Fruit fly (Drosophila melanogaster): ENCODE data around the gene CG12105.
A peak's percentile ranks its signal among the peaks of the same experiment; 100 is the strongest.

Gene CG12105

dm6 chr3L:1609611-1610010 lies 6.0 kb downstream of the CG12105 start (continued):
- TF ChIP-seq PHDP (tag; optimal IDR thresholded peaks at IDR 0.05): peak; percentile 48
- no peak for TF ChIP-seq CG4282 (GFP tag; optimal IDR thresholded peaks at IDR 0.05)
- peak; percentile 59 for TF ChIP-seq gem (tag; optimal IDR thresholded peaks at IDR 0.05)
- peak; percentile 31 for TF ChIP-seq CG12659 (GFP tag; optimal IDR thresholded peaks at IDR 0.05)
- peak; percentile 54 for TF ChIP-seq klu (GFP tag; IDR thresholded peaks at IDR 0.05)
- no peak for TF ChIP-seq chm (GFP tag; IDR thresholded peaks at IDR 0.05)
- TF ChIP-seq hth (optimal IDR thresholded peaks at IDR 0.05): no peak
- TF ChIP-seq Ptx1 (GFP tag; IDR thresholded peaks at IDR 0.05): peak; percentile 57
- TF ChIP-seq Taf1 (GFP tag; IDR thresholded peaks at IDR 0.05): 0 out of 2 replicates have a peak, but pooled peaks have one; percentile 10
- no peak for TF ChIP-seq da (GFP tag; optimal IDR thresholded peaks at IDR 0.05)
- no peak for TF ChIP-seq CG15073 (GFP tag; optimal IDR thresholded peaks at IDR 0.05)
- TF ChIP-seq Sox102F (GFP tag; optimal IDR thresholded peaks at IDR 0.05): peak; percentile 32
- TF ChIP-seq Dip3 (GFP tag; optimal IDR thresholded peaks at IDR 0.05): peak; percentile 46
- no peak for TF ChIP-seq peb (GFP tag; IDR thresholded peaks at IDR 0.05)
- TF ChIP-seq CoRest (tag; optimal IDR thresholded peaks at IDR 0.05): peak; percentile 62
- peak; percentile 18; the same call in 1 of the 2 replicates for TF ChIP-seq Ravus (GFP tag; IDR thresholded peaks at IDR 0.05)
- TF ChIP-seq NFAT (GFP tag; IDR thresholded peaks at IDR 0.05): peak; percentile 55; the same call in 1 of the 2 replicates
- peak; percentile 44; the same call in 1 of the 2 replicates for TF ChIP-seq CG6689 (GFP tag; IDR thresholded peaks at IDR 0.05)
- no peak for TF ChIP-seq CG11247 (GFP tag; IDR thresholded peaks at IDR 0.05)
- TF ChIP-seq NC2α (GFP tag; optimal IDR thresholded peaks at IDR 0.05): no peak
- peak; percentile 68 for TF ChIP-seq CG9932 (GFP tag; IDR thresholded peaks at IDR 0.05)
- TF ChIP-seq CG32532 (GFP tag; IDR thresholded peaks at IDR 0.05): peak; percentile 66; the same call in 1 of the 2 replicates
- peak; percentile 74 for TF ChIP-seq dysf (GFP tag; IDR thresholded peaks at IDR 0.05)
- no peak for TF ChIP-seq Blimp-1 (GFP tag; optimal IDR thresholded peaks at IDR 0.05)
- no peak for TF ChIP-seq Hey (tag; optimal IDR thresholded peaks at IDR 0.05)
- TF ChIP-seq CG15514 (GFP tag; optimal IDR thresholded peaks at IDR 0.05): peak; percentile 17
- TF ChIP-seq HLH54F (GFP tag; optimal IDR thresholded peaks at IDR 0.05): peak; percentile 22
- 0 out of 3 replicates have a peak, but pooled peaks have one; percentile 31 for TF ChIP-seq CG34422 (GFP tag; IDR thresholded peaks at IDR 0.05)
- no peak for TF ChIP-seq oc (tag; optimal IDR thresholded peaks at IDR 0.05)
- peak in 1 of 2 experiments; percentile 13 for TF ChIP-seq chif (GFP tag; optimal IDR thresholded peaks at IDR 0.05)
- TF ChIP-seq CG9215 (GFP tag; IDR thresholded peaks at IDR 0.05): peak; percentile 59; the same call in 1 of the 2 replicates
- TF ChIP-seq CG10321 (GFP tag; IDR thresholded peaks at IDR 0.05): no peak
- TF ChIP-seq CG10431 (GFP tag; optimal IDR thresholded peaks at IDR 0.05): no peak
- TF ChIP-seq CG6791 (GFP tag; IDR thresholded peaks at IDR 0.05; ENCODE audit: partially characterized antibody): no peak
- TF ChIP-seq mam (GFP tag; optimal IDR thresholded peaks at IDR 0.05): peak; percentile 45
- peak; percentile 27 for TF ChIP-seq bcd (GFP tag; optimal IDR thresholded peaks at IDR 0.05)
- TF ChIP-seq CG14667 (GFP tag; IDR thresholded peaks at IDR 0.05): peak; percentile 10; the same call in 1 of the 2 replicates
- peak; percentile 46 for TF ChIP-seq pho (GFP tag; optimal IDR thresholded peaks at IDR 0.05)
- TF ChIP-seq CG8290 (GFP tag; optimal IDR thresholded peaks at IDR 0.05): no peak
- peak in 1 of 2 experiments; percentile 25 for TF ChIP-seq CG8290 (tag; optimal IDR thresholded peaks at IDR 0.05)
- no peak for TF ChIP-seq CG4404 (GFP tag; IDR thresholded peaks at IDR 0.05)
- peak; percentile 21 for TF ChIP-seq NfI (GFP tag; optimal IDR thresholded peaks at IDR 0.05)
- peak; percentile 29 for TF ChIP-seq CG13624 (GFP tag; optimal IDR thresholded peaks at IDR 0.05)
- peak; percentile 34 for TF ChIP-seq nmo (GFP tag; optimal IDR thresholded peaks at IDR 0.05)
- no peak for TF ChIP-seq CG43689 (GFP tag; IDR thresholded peaks at IDR 0.05)
- TF ChIP-seq Ets65A (GFP tag): peak; percentile 94
- TF ChIP-seq sisA (GFP tag; IDR thresholded peaks at IDR 0.05): peak; percentile 24; the same call in 1 of the 2 replicates
- TF ChIP-seq Chrac-16 (GFP tag; optimal IDR thresholded peaks at IDR 0.05): peak; percentile 9
- TF ChIP-seq row (GFP tag; IDR thresholded peaks at IDR 0.05): peak; percentile 54
- peak; percentile 70 for TF ChIP-seq Atf6 (GFP tag; IDR thresholded peaks at IDR 0.05)
- TF ChIP-seq Oli (tag; optimal IDR thresholded peaks at IDR 0.05): peak; percentile 41
- peak; percentile 57 for TF ChIP-seq CG31224 (GFP tag; IDR thresholded peaks at IDR 0.05)
